Worm (Caenorhabditis elegans): ENCODE data around the gene F46C5.2.

The F46C5.2 gene

ce11 chrII:8839025-8839424 is 9.9 kb upstream of the F46C5.2 start, which contains the start of gene F46C5.7:
TSS of gene F46C5.7 (plus strand) at chrII:8839325.
- no peak for TF ChIP-seq irx-1 (tag; optimal IDR thresholded peaks at IDR 0.05)
- no peak for TF ChIP-seq pag-3 (tag; optimal IDR thresholded peaks at IDR 0.05; ENCODE audit: borderline replicate concordance, insufficient read depth)
- no peak for TF ChIP-seq xbp-1 (tag; optimal IDR thresholded peaks at IDR 0.05)
- TF ChIP-seq zag-1 (tag; optimal IDR thresholded peaks at IDR 0.05): no peak
- no peak for TF ChIP-seq sptf-1 (tag; optimal IDR thresholded peaks at IDR 0.05)
- no peak for TF ChIP-seq alr-1 (tag; optimal IDR thresholded peaks at IDR 0.05; ENCODE audit: borderline replicate concordance)
- no peak for TF ChIP-seq Y116A8C.19 (tag; optimal IDR thresholded peaks at IDR 0.05; ENCODE audit: borderline replicate concordance)
- no peak for TF ChIP-seq unc-62 (GFP tag; optimal IDR thresholded peaks at IDR 0.05)
- no peak for TF ChIP-seq tlp-1 (tag; optimal IDR thresholded peaks at IDR 0.05)
- no peak for TF ChIP-seq isw-1 (GFP tag; IDR thresholded peaks at IDR 0.05)
- no peak for TF ChIP-seq nhr-76 (tag; optimal IDR thresholded peaks at IDR 0.05)
- no peak for TF ChIP-seq rnt-1 (tag; optimal IDR thresholded peaks at IDR 0.05)
- TF ChIP-seq vab-15 (tag; optimal IDR thresholded peaks at IDR 0.05): no peak
- TF ChIP-seq C04F5.9 (tag; optimal IDR thresholded peaks at IDR 0.05): no peak
- TF ChIP-seq mab-9 (GFP tag; IDR thresholded peaks at IDR 0.05): no peak
- TF ChIP-seq C34B4.2 (tag; optimal IDR thresholded peaks at IDR 0.05): no peak
- no peak for TF ChIP-seq efl-3 (GFP tag; optimal IDR thresholded peaks at IDR 0.05)

- TF ChIP-seq ceh-90 (tag; optimal IDR thresholded peaks at IDR 0.05) (no peak), grh-1 (GFP tag; IDR thresholded peaks at IDR 0.05) (no peak), skn-1 (tag; optimal IDR thresholded peaks at IDR 0.05) (no peak), elt-2 (tag; optimal IDR thresholded peaks at IDR 0.05) (no peak), nhr-85 (tag) (no peak), lin-14 (GFP tag; optimal IDR thresholded peaks at IDR 0.05) (peak; percentile 66), unc-30 (tag; optimal IDR thresholded peaks at IDR 0.05) (no peak), jun-1 (tag; optimal IDR thresholded peaks at IDR 0.05) (no peak), nhr-71 (tag; optimal IDR thresholded peaks at IDR 0.05) (no peak), mdl-1 (tag; optimal IDR thresholded peaks at IDR 0.05) (no peak), sptf-1 (tag; optimal IDR thresholded peaks at IDR 0.05) (no peak), nhr-20 (tag; optimal IDR thresholded peaks at IDR 0.05) (no peak), fkh-10 (GFP tag; optimal IDR thresholded peaks at IDR 0.05) (peak; percentile 85)
Observed at ce11 chrII:8835857-8836256, 6.8 kb upstream of the F46C5.2 start, which contains the start of gene F46C5.4. TSS of gene F46C5.4 (plus strand) at chrII:8836078.

- TF ChIP-seq lin-14 (GFP tag; optimal IDR thresholded peaks at IDR 0.05) (peak; percentile 36), irx-1 (tag; optimal IDR thresholded peaks at IDR 0.05) (no peak)
Observed at ce11 chrII:8832941-8833340, 3.9 kb upstream of the F46C5.2 start.

- no peak for TF ChIP-seq unc-130 (tag; optimal IDR thresholded peaks at IDR 0.05)
- TF ChIP-seq lin-14 (GFP tag; optimal IDR thresholded peaks at IDR 0.05): peak; percentile 42
Observed at ce11 chrII:8830917-8831316, 1.8 kb upstream of the F46C5.2 start.

ce11 chrII:8825769-8826168 is 3.3 kb downstream of the F46C5.2 start, which contains the start of gene nas-25:
TSS of gene nas-25 (plus strand) at chrII:8826069.
- no peak for TF ChIP-seq snpc-4 (tag; optimal IDR thresholded peaks at IDR 0.05)
- no peak for TF ChIP-seq zag-1 (tag; optimal IDR thresholded peaks at IDR 0.05)
- peak; percentile 16 for TF ChIP-seq nhr-85 (tag)
- no peak for TF ChIP-seq lin-13 (GFP tag; optimal IDR thresholded peaks at IDR 0.05)

- TF ChIP-seq fkh-10 (GFP tag; optimal IDR thresholded peaks at IDR 0.05) (no peak), fkh-8 (tag; optimal IDR thresholded peaks at IDR 0.05) (no peak), ceh-63 (GFP tag; optimal IDR thresholded peaks at IDR 0.05) (no peak), efl-3 (GFP tag; optimal IDR thresholded peaks at IDR 0.05) (no peak), mef-2 (tag; optimal IDR thresholded peaks at IDR 0.05) (no peak), lin-15B (tag; optimal IDR thresholded peaks at IDR 0.05) (no peak), rnt-1 (tag; optimal IDR thresholded peaks at IDR 0.05) (no peak), unc-98 (GFP tag; IDR thresholded peaks at IDR 0.05) (no peak), mep-1 (tag; optimal IDR thresholded peaks at IDR 0.05) (no peak), lsy-2 (tag; optimal IDR thresholded peaks at IDR 0.05) (peak in 1 of 2 experiments; percentile 47), nhr-85 (tag) (peak; percentile 91), hlh-17 (GFP tag; optimal IDR thresholded peaks at IDR 0.05; ENCODE audit: borderline replicate concordance) (no peak), grh-1 (GFP tag; IDR thresholded peaks at IDR 0.05) (peak; percentile 61), pag-3 (tag; optimal IDR thresholded peaks at IDR 0.05; ENCODE audit: borderline replicate concordance, insufficient read depth) (no peak), fos-1 (tag; optimal IDR thresholded peaks at IDR 0.05) (no peak), unc-62 (GFP tag; optimal IDR thresholded peaks at IDR 0.05) (no peak), irx-1 (tag; optimal IDR thresholded peaks at IDR 0.05) (peak; percentile 23), nhr-237 (tag; optimal IDR thresholded peaks at IDR 0.05) (no peak), hpl-2 (GFP tag; optimal IDR thresholded peaks at IDR 0.05) (no peak), lin-14 (GFP tag; optimal IDR thresholded peaks at IDR 0.05) (peak; percentile 64)
Observed at ce11 chrII:8822711-8823110, 6.4 kb downstream of the F46C5.2 start.
